Worm (Caenorhabditis elegans): ENCODE data around the gene T15B7.1.

T15B7.1 gene

ce11 chrV:6879490-6879889, 37.0 kb downstream of the T15B7.1 start:
- no peak for TF ChIP-seq nhr-76 (tag; optimal IDR thresholded peaks at IDR 0.05)
- TF ChIP-seq sem-2 (GFP tag; optimal IDR thresholded peaks at IDR 0.05): no peak
- TF ChIP-seq unc-62 (GFP tag; optimal IDR thresholded peaks at IDR 0.05): peak; percentile 80
- no peak for TF ChIP-seq nhr-28 (tag; optimal IDR thresholded peaks at IDR 0.05)
- peak; percentile 70 for TF ChIP-seq cnd-1 (tag; optimal IDR thresholded peaks at IDR 0.05)
- peak; percentile 22 for TF ChIP-seq lin-32 (GFP tag; optimal IDR thresholded peaks at IDR 0.05)
- peak; percentile 90 for TF ChIP-seq unc-120 (tag; optimal IDR thresholded peaks at IDR 0.05; ENCODE audit: poor library complexity, severe bottlenecking)
- TF ChIP-seq mep-1 (tag; optimal IDR thresholded peaks at IDR 0.05): peak; percentile 62
- peak; percentile 69 for TF ChIP-seq pha-4 (tag; optimal IDR thresholded peaks at IDR 0.05)
- TF ChIP-seq mab-5 (tag; optimal IDR thresholded peaks at IDR 0.05): no peak
- peak; percentile 20 for TF ChIP-seq lin-13 (tag; optimal IDR thresholded peaks at IDR 0.05)
- no peak for TF ChIP-seq bed-3 (GFP tag; optimal IDR thresholded peaks at IDR 0.05)
- TF ChIP-seq elt-3 (tag; optimal IDR thresholded peaks at IDR 0.05): no peak
- peak; percentile 33 for TF ChIP-seq M03D4.4 (tag; optimal IDR thresholded peaks at IDR 0.05)
- no peak for TF ChIP-seq flh-1 (GFP tag; optimal IDR thresholded peaks at IDR 0.05)
- no peak for TF ChIP-seq nhr-12 (tag; optimal IDR thresholded peaks at IDR 0.05)
- peak; percentile 69 for TF ChIP-seq sptf-1 (tag; optimal IDR thresholded peaks at IDR 0.05)
- peak; percentile 61 for TF ChIP-seq hlh-1 (tag; optimal IDR thresholded peaks at IDR 0.05)
- TF ChIP-seq nhr-2 (tag; optimal IDR thresholded peaks at IDR 0.05): peak; percentile 78
- TF ChIP-seq zip-8 (tag; optimal IDR thresholded peaks at IDR 0.05): no peak
- peak; percentile 65 for TF ChIP-seq unc-39 (tag; optimal IDR thresholded peaks at IDR 0.05)
- peak; percentile 52 for TF ChIP-seq ces-1 (GFP tag; optimal IDR thresholded peaks at IDR 0.05)
- peak; percentile 86 for TF ChIP-seq mls-2 (tag; optimal IDR thresholded peaks at IDR 0.05)
- peak; percentile 15 for TF ChIP-seq ztf-11 (tag; optimal IDR thresholded peaks at IDR 0.05)
- TF ChIP-seq snpc-4 (tag; optimal IDR thresholded peaks at IDR 0.05): no peak
- peak; percentile 80 for TF ChIP-seq ham-2 (GFP tag; optimal IDR thresholded peaks at IDR 0.05)
- no peak for TF ChIP-seq blmp-1 (tag; optimal IDR thresholded peaks at IDR 0.05)
- peak; percentile 55 for TF ChIP-seq lsy-2 (tag; optimal IDR thresholded peaks at IDR 0.05)
- peak; percentile 43 for TF ChIP-seq nhr-237 (tag; optimal IDR thresholded peaks at IDR 0.05)
- TF ChIP-seq ceh-39 (tag; optimal IDR thresholded peaks at IDR 0.05): peak; percentile 34
- TF ChIP-seq ceh-43 (GFP tag; optimal IDR thresholded peaks at IDR 0.05): peak; percentile 33
- TF ChIP-seq tbx-8 (GFP tag; optimal IDR thresholded peaks at IDR 0.05): no peak
- peak; percentile 53 for TF ChIP-seq ceh-83 (GFP tag; optimal IDR thresholded peaks at IDR 0.05)
- peak; percentile 76 for TF ChIP-seq drap-1 (GFP tag; optimal IDR thresholded peaks at IDR 0.05)
- no peak for TF ChIP-seq elt-1 (tag; optimal IDR thresholded peaks at IDR 0.05; ENCODE audit: borderline replicate concordance, insufficient read depth)

ce11 chrV:6880623-6881022, 38.1 kb downstream of the T15B7.1 start:
- TF ChIP-seq unc-120 (tag; optimal IDR thresholded peaks at IDR 0.05; ENCODE audit: poor library complexity, severe bottlenecking) (peak; percentile 35), sptf-1 (tag; optimal IDR thresholded peaks at IDR 0.05) (peak; percentile 49), drap-1 (GFP tag; optimal IDR thresholded peaks at IDR 0.05) (peak; percentile 33), M03D4.4 (tag; optimal IDR thresholded peaks at IDR 0.05) (peak; percentile 30), ces-1 (GFP tag; optimal IDR thresholded peaks at IDR 0.05) (peak; percentile 57), nhr-76 (tag; optimal IDR thresholded peaks at IDR 0.05) (no peak), pha-4 (tag; optimal IDR thresholded peaks at IDR 0.05) (no peak), lsy-2 (tag; optimal IDR thresholded peaks at IDR 0.05) (no peak), mls-2 (tag; optimal IDR thresholded peaks at IDR 0.05) (peak; percentile 78), cnd-1 (tag; optimal IDR thresholded peaks at IDR 0.05) (peak; percentile 20), lin-32 (GFP tag; optimal IDR thresholded peaks at IDR 0.05) (no peak)

DNA sequence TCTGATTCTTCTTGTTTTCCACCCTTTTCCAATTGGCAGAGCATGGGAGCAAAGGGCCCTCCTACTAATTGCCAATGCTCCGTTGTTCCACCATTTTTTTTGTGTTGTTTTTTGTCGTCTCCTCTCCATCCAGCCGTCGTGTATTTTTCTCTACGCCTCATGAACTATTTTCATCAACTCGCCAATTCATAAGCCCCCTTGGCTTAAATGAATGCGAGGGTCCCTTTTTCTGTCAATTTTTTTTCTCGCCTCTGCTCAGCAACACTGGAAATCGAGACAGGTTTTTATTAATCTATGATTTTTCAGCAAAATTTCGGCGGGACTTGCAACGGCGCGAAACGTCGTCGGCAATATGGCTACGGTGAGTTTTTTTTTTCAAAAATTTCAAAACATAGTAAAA, 38.5 kb downstream of the T15B7.1 start, which contains the start of gene unc-70:
unc-70 (plus strand) TSS at position 301 of the 400 bp plus-strand sequence.
- TF ChIP-seq lin-32 (GFP tag; optimal IDR thresholded peaks at IDR 0.05): no peak
- no peak for TF ChIP-seq nhr-28 (tag; optimal IDR thresholded peaks at IDR 0.05)
- no peak for TF ChIP-seq sem-2 (GFP tag; optimal IDR thresholded peaks at IDR 0.05)
- TF ChIP-seq lsy-2 (tag; optimal IDR thresholded peaks at IDR 0.05): no peak
- no peak for TF ChIP-seq lin-13 (tag; optimal IDR thresholded peaks at IDR 0.05)
- no peak for TF ChIP-seq zip-8 (tag; optimal IDR thresholded peaks at IDR 0.05)
- no peak for TF ChIP-seq elt-1 (tag; optimal IDR thresholded peaks at IDR 0.05; ENCODE audit: borderline replicate concordance, insufficient read depth)

ce11 chrV:6881735-6882134, 39.2 kb downstream of the T15B7.1 start:
- TF ChIP-seq mep-1 (tag; optimal IDR thresholded peaks at IDR 0.05) (no peak), snpc-4 (tag; optimal IDR thresholded peaks at IDR 0.05) (no peak), nhr-12 (tag; optimal IDR thresholded peaks at IDR 0.05) (no peak), ceh-43 (GFP tag; optimal IDR thresholded peaks at IDR 0.05) (no peak), unc-39 (tag; optimal IDR thresholded peaks at IDR 0.05) (no peak), nhr-28 (tag; optimal IDR thresholded peaks at IDR 0.05) (no peak), elt-3 (tag; optimal IDR thresholded peaks at IDR 0.05) (no peak), ceh-83 (GFP tag; optimal IDR thresholded peaks at IDR 0.05) (no peak), hlh-1 (tag; optimal IDR thresholded peaks at IDR 0.05) (no peak), ceh-39 (tag; optimal IDR thresholded peaks at IDR 0.05) (no peak), nhr-2 (tag; optimal IDR thresholded peaks at IDR 0.05) (no peak), ces-1 (GFP tag; optimal IDR thresholded peaks at IDR 0.05) (no peak), M03D4.4 (tag; optimal IDR thresholded peaks at IDR 0.05) (no peak), ham-2 (GFP tag; optimal IDR thresholded peaks at IDR 0.05) (no peak), nhr-237 (tag; optimal IDR thresholded peaks at IDR 0.05) (no peak), zip-8 (tag; optimal IDR thresholded peaks at IDR 0.05) (no peak)

Data from whole organism, mixed stage, embryonic.